Fruit fly (Drosophila melanogaster): ENCODE results near the gene CG42266.

CG42266 gene

dm6 chr2L:16302773-16303279 is 37.3 kb downstream of the CG42266 start, which contains the start of gene GMF (continued):
- TF ChIP-seq CG12299 (tag; optimal IDR thresholded peaks at IDR 0.05) (peak; percentile 54), CG17829 (tag; optimal IDR thresholded peaks at IDR 0.05) (peak; percentile 38), CG9932 (GFP tag; IDR thresholded peaks at IDR 0.05) (peak; percentile 45), CG1603 (tag; optimal IDR thresholded peaks at IDR 0.05) (no peak), CG3065 (GFP tag; optimal IDR thresholded peaks at IDR 0.05) (peak; percentile 5), CG4617 (GFP tag; optimal IDR thresholded peaks at IDR 0.05; ENCODE audit: borderline replicate concordance) (peak; percentile 64), CG4360 (GFP tag; IDR thresholded peaks at IDR 0.05) (no peak), fd96Cb (tag; optimal IDR thresholded peaks at IDR 0.05) (peak; percentile 33), sens (GFP tag) (peak; percentile 82), NC2β (GFP tag; optimal IDR thresholded peaks at IDR 0.05) (peak; percentile 38), CG6654 (GFP tag; optimal IDR thresholded peaks at IDR 0.05) (no peak), CG10565 (GFP tag; optimal IDR thresholded peaks at IDR 0.05) (no peak), CG17361 (GFP tag; IDR thresholded peaks at IDR 0.05) (peak; percentile 78; the same call in 2 of the 3 replicates), CG31441 (GFP tag; IDR thresholded peaks at IDR 0.05) (no peak; the same call in none of the 2 replicates), Fer3 (tag; optimal IDR thresholded peaks at IDR 0.05) (peak; percentile 20), CHES-1-like (GFP tag; optimal IDR thresholded peaks at IDR 0.05) (peak; percentile 35), org-1 (GFP tag; optimal IDR thresholded peaks at IDR 0.05) (no peak), CG8290 (GFP tag; optimal IDR thresholded peaks at IDR 0.05) (peak; percentile 41), CG8290 (tag; optimal IDR thresholded peaks at IDR 0.05) (no peak), Tbp (GFP tag; optimal IDR thresholded peaks at IDR 0.05) (no peak), az2 (GFP tag; optimal IDR thresholded peaks at IDR 0.05) (no peak), ato (GFP tag; IDR thresholded peaks at IDR 0.05; ENCODE audit: partially characterized antibody) (no peak), CG11695 (GFP tag; IDR thresholded peaks at IDR 0.05) (no peak), CG10543 (GFP tag; optimal IDR thresholded peaks at IDR 0.05) (no peak), Ets65A (GFP tag) (peak; percentile 84), run (tag; optimal IDR thresholded peaks at IDR 0.05) (no peak), Camta (GFP tag; optimal IDR thresholded peaks at IDR 0.05) (no peak), CrebB (tag; optimal IDR thresholded peaks at IDR 0.05) (no peak), sd (tag; optimal IDR thresholded peaks at IDR 0.05) (peak; percentile 57), fd102C (GFP tag; optimal IDR thresholded peaks at IDR 0.05) (no peak), CG12155 (GFP tag; optimal IDR thresholded peaks at IDR 0.05) (peak; percentile 20), CG11560 (tag; IDR thresholded peaks at IDR 0.05) (no peak), tio (GFP tag; optimal IDR thresholded peaks at IDR 0.05) (no peak), Rfx (GFP tag; IDR thresholded peaks at IDR 0.05) (peak; percentile 52), gsb-n (tag; optimal IDR thresholded peaks at IDR 0.05) (peak; percentile 48), tin (GFP tag; optimal IDR thresholded peaks at IDR 0.05) (peak; percentile 37), CG4854 (GFP tag; optimal IDR thresholded peaks at IDR 0.05) (no peak), Usf (GFP tag; optimal IDR thresholded peaks at IDR 0.05) (no peak), CG7556 (GFP tag; optimal IDR thresholded peaks at IDR 0.05) (peak; percentile 30), CG4404 (GFP tag; IDR thresholded peaks at IDR 0.05) (no peak), CTCF (GFP tag; optimal IDR thresholded peaks at IDR 0.05) (no peak), tap (tag; optimal IDR thresholded peaks at IDR 0.05) (no peak), CG18262 (tag; optimal IDR thresholded peaks at IDR 0.05) (peak; percentile 60), jigr1 (GFP tag; IDR thresholded peaks at IDR 0.05) (peak; percentile 67; the same call in 1 of the 3 replicates), Myb (GFP tag; optimal IDR thresholded peaks at IDR 0.05) (peak; percentile 61), CoRest (tag; optimal IDR thresholded peaks at IDR 0.05) (peak; percentile 72), CG3995 (GFP tag; optimal IDR thresholded peaks at IDR 0.05) (peak; percentile 53), CG7963 (GFP tag; IDR thresholded peaks at IDR 0.05; ENCODE audit: partially characterized antibody) (no peak), tup (GFP tag; optimal IDR thresholded peaks at IDR 0.05) (no peak), CG2712 (tag; optimal IDR thresholded peaks at IDR 0.05) (peak; percentile 68), sug (tag; optimal IDR thresholded peaks at IDR 0.05) (peak; percentile 43), slbo (GFP tag; IDR thresholded peaks at IDR 0.05) (peak; percentile 45; the same call in 1 of the 2 replicates), MBD-R2 (GFP tag; IDR thresholded peaks at IDR 0.05) (peak; percentile 65)

All from whole organism, embryonic.